Worm (Caenorhabditis elegans) whole organism, L1 larva: ENCODE measurements around the gene F35E8.10.
A peak's percentile ranks its signal among the peaks of the same experiment; 100 is the strongest.

ENCODE experiments used
- C04F5.9 ChIP-seq: sonication (generic microtip); optimal IDR thresholded peaks from 2 replicates; lab custom pipeline; 2016; ENCODE audit warnings: missing genetic modification characterization, missing compliant biosample characterization
- C16A3.4 ChIP-seq: fragments of 150-350 bp; optimal IDR thresholded peaks from 2 replicates; lab custom pipeline; 2014; ENCODE audit warnings: missing biosample characterization, missing genetic modification characterization
- F16B12.6 ChIP-seq: fragments of 150-350 bp; optimal IDR thresholded peaks from 2 replicates; lab custom pipeline; 2014; ENCODE audit warnings: missing biosample characterization, missing genetic modification characterization
- Y116A8C.19 ChIP-seq: sonication (generic microtip); optimal IDR thresholded peaks from 2 replicates; lab custom pipeline; 2016; ENCODE audit warnings: missing compliant biosample characterization, missing genetic modification characterization, borderline replicate concordance
- aha-1 ChIP-seq: fragments of 150-350 bp; optimal IDR thresholded peaks from 2 replicates; lab custom pipeline; 2014; ENCODE audit warnings: missing biosample characterization, missing genetic modification characterization
- aly-2 ChIP-seq: fragments of 150-350 bp; optimal IDR thresholded peaks from 2 replicates; lab custom pipeline; 2014; ENCODE audit warnings: missing biosample characterization, missing genetic modification characterization
- blmp-1 ChIP-seq: fragments of 150-350 bp; optimal IDR thresholded peaks from 2 replicates; lab custom pipeline; 2014; ENCODE audit warnings: missing biosample characterization, missing genetic modification characterization
- ceh-63 ChIP-seq: fragments of 200-800 bp; sonication (Bioruptor generic); optimal IDR thresholded peaks from 2 replicates; lab custom pipeline; 2018; ENCODE audit warnings: mild to moderate bottlenecking, missing genetic modification characterization, missing compliant biosample characterization
- ceh-8 ChIP-seq: fragments of 200-800 bp; sonication (Bioruptor generic); optimal IDR thresholded peaks from 2 replicates; lab custom pipeline; 2018; ENCODE audit warnings: mild to moderate bottlenecking, missing genetic modification characterization, moderate library complexity, missing compliant biosample characterization
- ceh-82 ChIP-seq, 3 experiments: fragments of 150-350 bp in 1 of 3; sonication (generic microtip) in 2 of 3; optimal IDR thresholded peaks; 2 replicates each; lab custom pipeline; 2014 to 2017; ENCODE audit warnings: missing biosample characterization in 3 of 3, missing genetic modification characterization in 3 of 3
- ceh-88 ChIP-seq: fragments of 200-800 bp; sonication (Bioruptor generic); IDR thresholded peaks from 2 replicates; pipeline ENCODE4 v1.3.6; 2022; ENCODE audit warnings: missing genetic modification characterization, missing compliant biosample characterization
- ceh-90 ChIP-seq: sonication (generic microtip); optimal IDR thresholded peaks from 2 replicates; lab custom pipeline; 2016; ENCODE audit warnings: missing genetic modification characterization, missing compliant biosample characterization
- dsc-1 ChIP-seq: sonication (generic microtip); optimal IDR thresholded peaks from 2 replicates; lab custom pipeline; 2016; ENCODE audit warnings: mild to moderate bottlenecking, missing genetic modification characterization, missing compliant biosample characterization
- efl-3 ChIP-seq: fragments of 200-800 bp; sonication (Bioruptor generic); optimal IDR thresholded peaks from 2 replicates; lab custom pipeline; 2018; ENCODE audit warnings: mild to moderate bottlenecking, missing genetic modification characterization, missing compliant biosample characterization
- egl-13 ChIP-seq: sonication (generic microtip); optimal IDR thresholded peaks from 2 replicates; lab custom pipeline; 2016; ENCODE audit warnings: missing genotype, missing genetic modification reagents, missing genetic modification characterization, missing compliant biosample characterization
- egl-27 ChIP-seq, 2 experiments: fragments of 150-350 bp in 1 of 2; sonication (generic microtip); optimal IDR thresholded peaks; 3 replicates each; lab custom pipeline; 2017 to 2018; ENCODE audit warnings: missing biosample characterization in 2 of 2, missing genetic modification characterization in 2 of 2, missing genetic modification reagents in 2 of 2
- elt-2 ChIP-seq: sonication (generic microtip); optimal IDR thresholded peaks from 2 replicates; lab custom pipeline; 2016; ENCODE audit warnings: missing genetic modification characterization, mild to moderate bottlenecking, inconsistent platforms, missing compliant biosample characterization, missing genetic modification reagents
- elt-3 ChIP-seq, 6 experiments: fragments of 150-350 bp in 1 of 6; sonication (generic microtip); optimal IDR thresholded peaks; 2 replicates each; lab custom pipeline; 2017 to 2018; ENCODE audit warnings: missing biosample characterization in 6 of 6, missing genetic modification characterization in 6 of 6, inconsistent platforms in 1 of 6
- ets-5 ChIP-seq: fragments of 200-800 bp; sonication (Bioruptor generic); IDR thresholded peaks from 2 replicates; pipeline ENCODE4 v1.3.6; 2022; ENCODE audit warnings: missing genetic modification characterization, missing compliant biosample characterization
- fkh-10 ChIP-seq: sonication (generic microtip); optimal IDR thresholded peaks from 2 replicates; lab custom pipeline; 2017; ENCODE audit warnings: missing biosample characterization, missing genetic modification reagents, missing genetic modification characterization
- fkh-4 ChIP-seq: sonication (generic microtip); optimal IDR thresholded peaks from 2 replicates; lab custom pipeline; 2016; ENCODE audit warnings: missing compliant biosample characterization, missing genetic modification characterization, borderline replicate concordance
- fkh-8 ChIP-seq: sonication (generic microtip); optimal IDR thresholded peaks from 2 replicates; lab custom pipeline; 2016; ENCODE audit warnings: mild to moderate bottlenecking, missing genetic modification characterization, missing compliant biosample characterization
- fos-1 ChIP-seq: fragments of 150-350 bp; optimal IDR thresholded peaks from 2 replicates; lab custom pipeline; 2014; ENCODE audit warnings: missing biosample characterization, missing genetic modification characterization
- grh-1 ChIP-seq: fragments of 200-800 bp; sonication (Bioruptor generic); IDR thresholded peaks from 2 replicates; pipeline ENCODE4 v1.3.6; 2022; ENCODE audit warnings: missing genetic modification reagents, missing genetic modification characterization, missing compliant biosample characterization
- hpl-2 ChIP-seq: fragments of 150-350 bp; optimal IDR thresholded peaks from 2 replicates; lab custom pipeline; 2014; ENCODE audit warnings: missing biosample characterization, missing genetic modification reagents, missing genetic modification characterization
- jun-1 ChIP-seq: fragments of 150-350 bp; optimal IDR thresholded peaks from 2 replicates; lab custom pipeline; 2014; ENCODE audit warnings: missing biosample characterization, missing genetic modification reagents, missing genetic modification characterization
- lin-14 ChIP-seq: fragments of 200-800 bp; sonication (Bioruptor generic); optimal IDR thresholded peaks from 2 replicates; lab custom pipeline; 2018; ENCODE audit warnings: mild to moderate bottlenecking, missing genetic modification characterization, moderate library complexity, missing compliant biosample characterization
- lin-35 ChIP-seq, 2 experiments: fragments of 150-350 bp; optimal IDR thresholded peaks; 2 replicates each; lab custom pipeline; 2014; ENCODE audit warnings: missing biosample characterization in 2 of 2, missing genetic modification characterization in 2 of 2, missing genetic modification reagents in 2 of 2
- lin-39 ChIP-seq: fragments of 150-350 bp; optimal IDR thresholded peaks from 2 replicates; lab custom pipeline; 2014; ENCODE audit warnings: missing biosample characterization, missing genetic modification reagents, missing genetic modification characterization
- lsy-2 ChIP-seq, 2 experiments: fragments of 150-350 bp; optimal IDR thresholded peaks; 2 replicates each; lab custom pipeline; 2014; ENCODE audit warnings: missing biosample characterization in 2 of 2, missing genetic modification characterization in 2 of 2
- mef-2 ChIP-seq: fragments of 150-350 bp; optimal IDR thresholded peaks from 2 replicates; lab custom pipeline; 2014; ENCODE audit warnings: missing biosample characterization, missing genetic modification characterization
- nhr-11 ChIP-seq: fragments of 150-350 bp; optimal IDR thresholded peaks from 2 replicates; lab custom pipeline; 2014; ENCODE audit warnings: missing biosample characterization, missing genetic modification characterization
- nhr-12 ChIP-seq: sonication (generic microtip); optimal IDR thresholded peaks from 2 replicates; lab custom pipeline; 2017; ENCODE audit warnings: missing biosample characterization, missing genetic modification characterization
- nhr-19 ChIP-seq: fragments of 200-800 bp; sonication (Bioruptor generic); conservative IDR thresholded peaks from 2 replicates; pipeline ENCODE4 v1.3.6; 2022; ENCODE audit warnings: missing genetic modification characterization, missing compliant biosample characterization
- nhr-20 ChIP-seq: sonication (generic microtip); optimal IDR thresholded peaks from 2 replicates; lab custom pipeline; 2016; ENCODE audit warnings: mild to moderate bottlenecking, missing genetic modification characterization, missing compliant biosample characterization
- nhr-28 ChIP-seq: fragments of 150-350 bp; optimal IDR thresholded peaks from 2 replicates; lab custom pipeline; 2014; ENCODE audit warnings: missing biosample characterization, missing genetic modification characterization
- nhr-71 ChIP-seq: sonication (generic microtip); optimal IDR thresholded peaks from 2 replicates; lab custom pipeline; 2016; ENCODE audit warnings: mild to moderate bottlenecking, missing genetic modification characterization, moderate library complexity, missing compliant biosample characterization
- nhr-77 ChIP-seq: fragments of 150-350 bp; optimal IDR thresholded peaks from 2 replicates; lab custom pipeline; 2014; ENCODE audit warnings: missing biosample characterization, missing genetic modification characterization
- nhr-85 ChIP-seq: sonication (generic microtip); peaks from one replicate; lab custom pipeline; 2016; ENCODE audit warnings: missing genetic modification characterization, inconsistent platforms, missing compliant biosample characterization
- nhr-90 ChIP-seq: sonication (generic microtip); optimal IDR thresholded peaks from 2 replicates; lab custom pipeline; 2016; ENCODE audit warnings: mild to moderate bottlenecking, missing genetic modification characterization, missing compliant biosample characterization; ENCODE audit not compliant: poor library complexity
- pqm-1 ChIP-seq: sonication (generic microtip); optimal IDR thresholded peaks from 3 replicates; lab custom pipeline; 2017; ENCODE audit warnings: missing biosample characterization, missing genetic modification characterization
- rnt-1 ChIP-seq: sonication (generic microtip); optimal IDR thresholded peaks from 2 replicates; lab custom pipeline; 2016; ENCODE audit warnings: mild to moderate bottlenecking, missing genetic modification characterization, moderate library complexity, missing compliant biosample characterization
- snpc-4 ChIP-seq: fragments of 150-350 bp; optimal IDR thresholded peaks from 2 replicates; lab custom pipeline; 2014; ENCODE audit warnings: missing biosample characterization, missing genetic modification characterization
- sox-4 ChIP-seq: sonication (generic microtip); optimal IDR thresholded peaks from 2 replicates; lab custom pipeline; 2016; ENCODE audit warnings: missing genetic modification characterization, missing compliant biosample characterization
- tlp-1 ChIP-seq: fragments of 150-350 bp; optimal IDR thresholded peaks from 2 replicates; lab custom pipeline; 2014; ENCODE audit warnings: missing biosample characterization, missing genetic modification characterization
- unc-130 ChIP-seq: fragments of 150-350 bp; optimal IDR thresholded peaks from 2 replicates; lab custom pipeline; 2017; ENCODE audit warnings: missing biosample characterization, missing genetic modification characterization, inconsistent platforms
- unc-62 ChIP-seq: fragments of 150-350 bp; optimal IDR thresholded peaks from 2 replicates; lab custom pipeline; 2014; ENCODE audit warnings: missing biosample characterization, missing genetic modification reagents, missing genetic modification characterization
- unc-98 ChIP-seq: fragments of 200-800 bp; sonication (Bioruptor generic); IDR thresholded peaks from 2 replicates; pipeline ENCODE4 v1.3.6; 2022; ENCODE audit warnings: missing genetic modification characterization, missing compliant biosample characterization
- vab-15 ChIP-seq: sonication (generic microtip); optimal IDR thresholded peaks from 2 replicates; lab custom pipeline; 2017; ENCODE audit warnings: missing genotype, mild to moderate bottlenecking, missing genetic modification characterization, missing compliant biosample characterization
- xbp-1 ChIP-seq: sonication (generic microtip); optimal IDR thresholded peaks from 2 replicates; lab custom pipeline; 2016; ENCODE audit warnings: missing genetic modification characterization, missing compliant biosample characterization
- zag-1 ChIP-seq: fragments of 150-350 bp; optimal IDR thresholded peaks from 2 replicates; lab custom pipeline; 2014; ENCODE audit warnings: missing biosample characterization, missing genetic modification characterization
- zip-4 ChIP-seq: fragments of 200-800 bp; sonication (Bioruptor generic); optimal IDR thresholded peaks from 2 replicates; lab custom pipeline; 2018; ENCODE audit warnings: mild to moderate bottlenecking, missing genetic modification characterization, moderate library complexity, missing compliant biosample characterization

The F35E8.10 gene

ce11 chrV:15876308-15876707, 43.9 kb downstream of the F35E8.10 start, which contains the start of gene nhr-102 (continued):
- TF ChIP-seq ceh-88 (GFP tag; lab: Robert Waterston, UW): no peak

ce11 chrV:15873762-15874161, 46.4 kb downstream of the F35E8.10 start:
- TF ChIP-seq nhr-71 (tag; lab: Kevin White, UChicago): peak; percentile 76
- peak; percentile 24 for TF ChIP-seq sox-4 (tag; lab: Kevin White, UChicago)
- TF ChIP-seq fkh-4: no peak
- TF ChIP-seq ceh-90: no peak
- no peak for TF ChIP-seq lin-39
- TF ChIP-seq mef-2 (tag; lab: Kevin White, UChicago): no peak
- TF ChIP-seq unc-130: peak; percentile 35
- no peak for TF ChIP-seq unc-98 (GFP tag; lab: Robert Waterston, UW)
- no peak for TF ChIP-seq aha-1 (tag; lab: Kevin White, UChicago)
- TF ChIP-seq fos-1 (tag; lab: Kevin White, UChicago): peak; percentile 48
- TF ChIP-seq dsc-1: peak; percentile 71
- TF ChIP-seq elt-2: peak; percentile 59
- TF ChIP-seq fkh-10 (GFP tag; lab: Kevin White, UChicago): peak; percentile 34
- no peak for TF ChIP-seq blmp-1
- TF ChIP-seq C04F5.9 (tag; lab: Kevin White, UChicago): no peak
- peak; percentile 44 for TF ChIP-seq aly-2 (tag; lab: Kevin White, UChicago)
- peak in 1 of 6 experiments; percentile 29 for TF ChIP-seq elt-3 (tag; optimal IDR thresholded peaks at IDR 0.05; lab: Kevin White, UChicago)
- TF ChIP-seq nhr-77: peak; percentile 53
- no peak for TF ChIP-seq unc-62 (GFP tag; lab: Kevin White, UChicago)
- TF ChIP-seq zag-1 (tag; lab: Kevin White, UChicago): no peak
- TF ChIP-seq lin-14: no peak
- TF ChIP-seq snpc-4 (tag; lab: Kevin White, UChicago): peak; percentile 66
- TF ChIP-seq jun-1 (tag; lab: Kevin White, UChicago): no peak
- TF ChIP-seq ceh-8 (GFP tag; lab: Kevin White, UChicago): peak; percentile 57
- no peak for TF ChIP-seq Y116A8C.19 (tag; lab: Kevin White, UChicago)
- TF ChIP-seq nhr-20 (tag; lab: Kevin White, UChicago): peak; percentile 75
- peak; percentile 86 for TF ChIP-seq fkh-8 (tag; lab: Kevin White, UChicago)
- TF ChIP-seq ceh-82 (tag; optimal IDR thresholded peaks at IDR 0.05; lab: Kevin White, UChicago): peak; percentile 22 to 85 (median 71)
- peak; percentile 52 to 82 for TF ChIP-seq lin-35 (GFP tag; optimal IDR thresholded peaks at IDR 0.05; lab: Kevin White, UChicago)
- TF ChIP-seq nhr-11 (tag; lab: Kevin White, UChicago): no peak
- TF ChIP-seq efl-3 (GFP tag; lab: Kevin White, UChicago): no peak
- TF ChIP-seq vab-15 (tag; lab: Kevin White, UChicago): no peak
- peak; percentile 12 for TF ChIP-seq nhr-12
- TF ChIP-seq tlp-1 (tag; lab: Kevin White, UChicago): no peak
- peak; percentile 25; the same call in 1 of the 2 replicates for TF ChIP-seq grh-1 (GFP tag; lab: Robert Waterston, UW)
- peak; percentile 48 to 63 for TF ChIP-seq lsy-2 (tag; optimal IDR thresholded peaks at IDR 0.05; lab: Kevin White, UChicago)
- TF ChIP-seq nhr-19 (GFP tag; lab: Robert Waterston, UW): peak; percentile 66
- TF ChIP-seq ets-5 (GFP tag; lab: Robert Waterston, UW): no peak
- peak; percentile 78 for TF ChIP-seq rnt-1
- TF ChIP-seq egl-27 (tag; optimal IDR thresholded peaks at IDR 0.05; lab: Kevin White, UChicago): no peak
- TF ChIP-seq ceh-63 (GFP tag; lab: Kevin White, UChicago): peak; percentile 7
- peak; percentile 78 for TF ChIP-seq C16A3.4 (tag; lab: Kevin White, UChicago)
- TF ChIP-seq nhr-85: peak; percentile 79
- TF ChIP-seq zip-4: peak; percentile 18
- TF ChIP-seq xbp-1 (tag; lab: Kevin White, UChicago): peak; percentile 64
- TF ChIP-seq egl-13 (tag; lab: Kevin White, UChicago): peak; percentile 52
- TF ChIP-seq nhr-28 (tag; lab: Kevin White, UChicago): no peak
- peak; percentile 13 for TF ChIP-seq hpl-2 (GFP tag; lab: Kevin White, UChicago)
- TF ChIP-seq F16B12.6 (tag; lab: Kevin White, UChicago): no peak
- TF ChIP-seq nhr-90: peak; percentile 76
- no peak for TF ChIP-seq pqm-1 (tag; lab: Kevin White, UChicago)
